Worm (Caenorhabditis elegans): ENCODE measurements around the gene rpl-21.

- TF ChIP-seq fos-1 (tag; optimal IDR thresholded peaks at IDR 0.05) (no peak), aly-2 (tag; optimal IDR thresholded peaks at IDR 0.05) (no peak), nhr-12 (tag; optimal IDR thresholded peaks at IDR 0.05) (no peak), nhr-25 (tag; optimal IDR thresholded peaks at IDR 0.05) (no peak), nhr-76 (tag; optimal IDR thresholded peaks at IDR 0.05) (no peak), nhr-77 (tag; optimal IDR thresholded peaks at IDR 0.05) (no peak), skn-1 (tag; optimal IDR thresholded peaks at IDR 0.05) (no peak), jun-1 (tag; optimal IDR thresholded peaks at IDR 0.05) (no peak), mdl-1 (tag; optimal IDR thresholded peaks at IDR 0.05) (no peak), nhr-67 (tag; optimal IDR thresholded peaks at IDR 0.05) (no peak)
Observed at ce11 chrIII:8133346-8133745, 3.3 kb upstream of the rpl-21 start, which contains the start of gene C14B9.2.
